Worm (Caenorhabditis elegans) whole organism, L3 larva: Measurements from ENCODE around the gene smf-1.

ENCODE experiments used
- aly-2 ChIP-seq: fragments of 150-350 bp; optimal IDR thresholded peaks from 2 replicates; lab custom pipeline; 2014; ENCODE audit warnings: missing biosample characterization, missing genetic modification characterization
- ama-1 ChIP-seq: fragments of 150-350 bp; optimal IDR thresholded peaks from 2 replicates; lab custom pipeline; 2018
- ceh-82 ChIP-seq: fragments of 150-350 bp; optimal IDR thresholded peaks from 2 replicates; lab custom pipeline; 2014; ENCODE audit warnings: missing biosample characterization, missing genetic modification characterization
- ceh-9 ChIP-seq: sonication (generic microtip); optimal IDR thresholded peaks from 2 replicates; lab custom pipeline; 2018; ENCODE audit warnings: missing biosample characterization, missing genetic modification characterization
- daf-12 ChIP-seq: fragments of 150-350 bp; optimal IDR thresholded peaks from 2 replicates; lab custom pipeline; 2014; ENCODE audit warnings: missing biosample characterization, missing genetic modification reagents, missing genetic modification characterization
- egl-27 ChIP-seq: sonication (generic microtip); optimal IDR thresholded peaks from 4 replicates; lab custom pipeline; 2017; ENCODE audit warnings: missing biosample characterization, missing genetic modification reagents, missing genetic modification characterization
- egl-5 ChIP-seq: fragments of 150-350 bp; optimal IDR thresholded peaks from 2 replicates; lab custom pipeline; 2017; ENCODE audit warnings: missing biosample characterization, missing genetic modification reagents, missing genetic modification characterization, inconsistent platforms
- elt-1 ChIP-seq: fragments of 150-350 bp; optimal IDR thresholded peaks from 2 replicates; lab custom pipeline; 2014; ENCODE audit warnings: missing biosample characterization, missing genetic modification characterization
- elt-2 ChIP-seq: sonication (generic microtip); optimal IDR thresholded peaks from 2 replicates; lab custom pipeline; 2016; ENCODE audit warnings: missing genetic modification reagents, mild to moderate bottlenecking, missing genetic modification characterization, missing compliant biosample characterization
- elt-3 ChIP-seq, 3 experiments: fragments of 150-350 bp in 1 of 3; sonication (generic microtip) in 2 of 3; optimal IDR thresholded peaks; 2 replicates in 2 of 3; 4 replicates in 1 of 3; lab custom pipeline; 2014 to 2017; ENCODE audit warnings: missing biosample characterization in 3 of 3, missing genetic modification characterization in 3 of 3
- fkh-10 ChIP-seq: sonication (generic microtip); optimal IDR thresholded peaks from 2 replicates; lab custom pipeline; 2017; ENCODE audit warnings: missing biosample characterization, missing genetic modification reagents, missing genetic modification characterization
- fkh-2 ChIP-seq: fragments of 150-350 bp; optimal IDR thresholded peaks from 2 replicates; lab custom pipeline; 2014; ENCODE audit warnings: missing biosample characterization, missing genetic modification reagents, missing genetic modification characterization
- fos-1 ChIP-seq: fragments of 150-350 bp; optimal IDR thresholded peaks from 2 replicates; lab custom pipeline; 2014; ENCODE audit warnings: missing biosample characterization, missing genetic modification characterization
- hmg-11 ChIP-seq: sonication (generic microtip); optimal IDR thresholded peaks from 2 replicates; lab custom pipeline; 2016; ENCODE audit warnings: missing genetic modification characterization, missing compliant biosample characterization
- jun-1 ChIP-seq: fragments of 150-350 bp; optimal IDR thresholded peaks from 2 replicates; lab custom pipeline; 2014; ENCODE audit warnings: missing biosample characterization, missing genetic modification reagents, missing genetic modification characterization
- lin-15B ChIP-seq: fragments of 150-350 bp; optimal IDR thresholded peaks from 2 replicates; lab custom pipeline; 2014; ENCODE audit warnings: missing biosample characterization, missing genetic modification characterization
- lin-39 ChIP-seq: fragments of 150-350 bp; optimal IDR thresholded peaks from 2 replicates; lab custom pipeline; 2018; ENCODE audit warnings: missing biosample characterization, missing genetic modification reagents, missing genetic modification characterization
- lsy-12 ChIP-seq: sonication (generic microtip); optimal IDR thresholded peaks from 2 replicates; lab custom pipeline; 2016; ENCODE audit warnings: mild to moderate bottlenecking, missing genetic modification characterization, missing compliant biosample characterization
- mdl-1 ChIP-seq: fragments of 150-350 bp; optimal IDR thresholded peaks from 2 replicates; lab custom pipeline; 2014; ENCODE audit warnings: missing biosample characterization, missing genetic modification characterization
- mml-1 ChIP-seq: fragments of 150-350 bp; sonication (generic microtip); optimal IDR thresholded peaks from 3 replicates; lab custom pipeline; 2014; ENCODE audit warnings: missing biosample characterization, missing genetic modification characterization
- nfya-1 ChIP-seq: sonication (generic microtip); optimal IDR thresholded peaks from 2 replicates; lab custom pipeline; 2017; ENCODE audit warnings: missing genetic modification characterization, mild to moderate bottlenecking, missing compliant biosample characterization, antibody characterized with exemption, moderate library complexity; ENCODE audit not compliant: insufficient read depth
- nhr-11 ChIP-seq: fragments of 150-350 bp; optimal IDR thresholded peaks from 2 replicates; lab custom pipeline; 2014; ENCODE audit warnings: missing biosample characterization, missing genetic modification characterization
- nhr-12 ChIP-seq: fragments of 150-350 bp; optimal IDR thresholded peaks from 2 replicates; lab custom pipeline; 2014; ENCODE audit warnings: missing biosample characterization, missing genetic modification characterization
- nhr-23 ChIP-seq: fragments of 150-350 bp; optimal IDR thresholded peaks from 2 replicates; lab custom pipeline; 2014; ENCODE audit warnings: missing biosample characterization, missing genetic modification reagents, missing genetic modification characterization
- nhr-25 ChIP-seq: sonication (generic microtip); optimal IDR thresholded peaks from 2 replicates; lab custom pipeline; 2017; ENCODE audit warnings: missing biosample characterization, missing genetic modification characterization
- nhr-43 ChIP-seq: sonication (generic microtip); optimal IDR thresholded peaks from 2 replicates; lab custom pipeline; 2016; ENCODE audit warnings: mild to moderate bottlenecking, missing genetic modification characterization, missing compliant biosample characterization; ENCODE audit not compliant: poor library complexity, severe bottlenecking
- nhr-67 ChIP-seq: fragments of 150-350 bp; optimal IDR thresholded peaks from 2 replicates; lab custom pipeline; 2014; ENCODE audit warnings: missing biosample characterization, missing genetic modification characterization
- nhr-76 ChIP-seq: fragments of 150-350 bp; sonication (generic microtip); optimal IDR thresholded peaks from 5 replicates; lab custom pipeline; 2014; ENCODE audit warnings: missing biosample characterization, missing genetic modification characterization
- pha-4 ChIP-seq: fragments of 150-350 bp; optimal IDR thresholded peaks from 2 replicates; lab custom pipeline; 2014; ENCODE audit warnings: missing biosample characterization, missing genetic modification reagents, missing genetic modification characterization
- pqm-1 ChIP-seq: fragments of 150-350 bp; optimal IDR thresholded peaks from 2 replicates; lab custom pipeline; 2017; ENCODE audit warnings: missing biosample characterization, missing genetic modification characterization, inconsistent platforms
- sea-2 ChIP-seq: fragments of 150-350 bp; sonication (generic microtip); optimal IDR thresholded peaks from 4 replicates; lab custom pipeline; 2014; ENCODE audit warnings: missing biosample characterization, missing genetic modification reagents, missing genetic modification characterization
- skn-1 ChIP-seq: fragments of 150-350 bp; optimal IDR thresholded peaks from 2 replicates; lab custom pipeline; 2014; ENCODE audit warnings: missing biosample characterization, missing genetic modification characterization
- snpc-4 ChIP-seq: fragments of 150-350 bp; optimal IDR thresholded peaks from 2 replicates; lab custom pipeline; 2014; ENCODE audit warnings: missing biosample characterization, missing genetic modification characterization
- tbx-2 ChIP-seq: sonication (generic microtip); optimal IDR thresholded peaks from 2 replicates; lab custom pipeline; 2016; ENCODE audit warnings: mild to moderate bottlenecking, missing genetic modification characterization, missing compliant biosample characterization
- unc-39 ChIP-seq: sonication (generic microtip); optimal IDR thresholded peaks from 4 replicates; lab custom pipeline; 2017; ENCODE audit warnings: missing biosample characterization, missing genetic modification characterization
- zag-1 ChIP-seq: fragments of 150-350 bp; optimal IDR thresholded peaks from 2 replicates; lab custom pipeline; 2014; ENCODE audit warnings: missing biosample characterization, missing genetic modification characterization
- ztf-4 ChIP-seq: fragments of 150-350 bp; optimal IDR thresholded peaks from 2 replicates; lab custom pipeline; 2014; ENCODE audit warnings: missing biosample characterization, missing genetic modification characterization

The smf-1 gene

ce11 chrX:6735494-6735893 lies 12.6 kb upstream of the smf-1 start:
- TF ChIP-seq zag-1, result no peak
- no peak for TF ChIP-seq sea-2 (GFP tag; lab: Kevin White, UChicago)
- no peak for TF ChIP-seq ceh-82
- no peak for TF ChIP-seq tbx-2 (tag; lab: Kevin White, UChicago)
- no peak for TF ChIP-seq hmg-11
- TF ChIP-seq ama-1 (lab: Kevin White, UChicago), result no peak
- no peak for TF ChIP-seq lin-15B (tag; lab: Kevin White, UChicago)
- no peak for TF ChIP-seq egl-27 (tag; lab: Kevin White, UChicago)
- TF ChIP-seq nhr-11 (tag; lab: Kevin White, UChicago), result no peak
- TF ChIP-seq nhr-25 (tag; lab: Kevin White, UChicago), result peak; percentile 54
- peak; percentile 22 for TF ChIP-seq nhr-23
- TF ChIP-seq ceh-9 (tag; lab: Kevin White, UChicago), result no peak
- TF ChIP-seq pqm-1 (tag; lab: Kevin White, UChicago), result no peak
- peak; percentile 48 for TF ChIP-seq mdl-1 (tag; lab: Kevin White, UChicago)
- TF ChIP-seq egl-5, result no peak
- peak; percentile 3 for TF ChIP-seq pha-4
- peak; percentile 20 for TF ChIP-seq lin-39 (tag; lab: Kevin White, UChicago)
- no peak for TF ChIP-seq nhr-67 (tag; lab: Kevin White, UChicago)
- TF ChIP-seq nfya-1 (tag; lab: Kevin White, UChicago), result peak; percentile 51
- peak; percentile 37 for TF ChIP-seq lsy-12 (tag; lab: Kevin White, UChicago)
- no peak for TF ChIP-seq elt-1
- TF ChIP-seq snpc-4 (tag; lab: Kevin White, UChicago), result no peak
- peak; percentile 76 for TF ChIP-seq nhr-43
- no peak for TF ChIP-seq ztf-4
- TF ChIP-seq, all 47 proteins: peak for 8

- TF ChIP-seq fos-1 (tag; lab: Kevin White, UChicago), result no peak
- no peak for TF ChIP-seq egl-5
- TF ChIP-seq nhr-11 (tag; lab: Kevin White, UChicago), result no peak
- no peak for TF ChIP-seq daf-12 (tag; lab: Kevin White, UChicago)
- TF ChIP-seq nhr-76, result no peak
- TF ChIP-seq nhr-23, result no peak
- no peak for TF ChIP-seq mml-1
- TF ChIP-seq ama-1 (lab: Kevin White, UChicago), result no peak
- no peak for TF ChIP-seq ceh-82
- no peak for TF ChIP-seq nfya-1 (tag; lab: Kevin White, UChicago)
- no peak for TF ChIP-seq nhr-25 (tag; lab: Kevin White, UChicago)
- no peak for TF ChIP-seq elt-3 (tag; optimal IDR thresholded peaks at IDR 0.05; lab: Kevin White, UChicago)
- no peak for TF ChIP-seq nhr-43
- TF ChIP-seq unc-39 (tag; lab: Kevin White, UChicago), result no peak
- no peak for TF ChIP-seq fkh-2
- no peak for TF ChIP-seq zag-1
- TF ChIP-seq lsy-12 (tag; lab: Kevin White, UChicago), result no peak
- no peak for TF ChIP-seq skn-1 (tag; lab: Kevin White, UChicago)
- TF ChIP-seq, all 47 proteins: peak for 0
Measured at ce11 chrX:6733201-6733600, 10.3 kb upstream of the smf-1 start, which contains the start of gene R03E9.2. Gene R03E9.2, minus strand, starts transcription at chrX:6733301.

ce11 chrX:6729593-6729992 lies 6.7 kb upstream of the smf-1 start, which contains the start of gene K11G12.6:
Gene K11G12.6, minus strand, starts transcription at chrX:6729657.
- TF ChIP-seq egl-5 (peak; percentile 40), snpc-4 (tag; lab: Kevin White, UChicago) (peak; percentile 49), ama-1 (lab: Kevin White, UChicago) (no peak), ceh-82 (no peak), unc-39 (tag; lab: Kevin White, UChicago) (no peak), aly-2 (tag; lab: Kevin White, UChicago) (no peak), mdl-1 (tag; lab: Kevin White, UChicago) (peak; percentile 28), skn-1 (tag; lab: Kevin White, UChicago) (no peak), nhr-43 (no peak), elt-2 (tag; lab: Kevin White, UChicago) (no peak), fos-1 (tag; lab: Kevin White, UChicago) (no peak), hmg-11 (peak; percentile 13), nfya-1 (tag; lab: Kevin White, UChicago) (peak; percentile 46), pqm-1 (tag; lab: Kevin White, UChicago) (no peak), elt-3 (tag; optimal IDR thresholded peaks at IDR 0.05; lab: Kevin White, UChicago) (no peak), lin-39 (tag; lab: Kevin White, UChicago) (peak; percentile 16), nhr-12 (tag; lab: Kevin White, UChicago) (no peak), pha-4 (peak; percentile 92), fkh-10 (GFP tag; lab: Kevin White, UChicago) (no peak), lsy-12 (tag; lab: Kevin White, UChicago) (no peak), mml-1 (no peak), nhr-11 (tag; lab: Kevin White, UChicago) (no peak), lin-15B (tag; lab: Kevin White, UChicago) (no peak), jun-1 (tag; lab: Kevin White, UChicago) (peak; percentile 15), daf-12 (tag; lab: Kevin White, UChicago) (no peak)
